In the genomic region with DNA sequence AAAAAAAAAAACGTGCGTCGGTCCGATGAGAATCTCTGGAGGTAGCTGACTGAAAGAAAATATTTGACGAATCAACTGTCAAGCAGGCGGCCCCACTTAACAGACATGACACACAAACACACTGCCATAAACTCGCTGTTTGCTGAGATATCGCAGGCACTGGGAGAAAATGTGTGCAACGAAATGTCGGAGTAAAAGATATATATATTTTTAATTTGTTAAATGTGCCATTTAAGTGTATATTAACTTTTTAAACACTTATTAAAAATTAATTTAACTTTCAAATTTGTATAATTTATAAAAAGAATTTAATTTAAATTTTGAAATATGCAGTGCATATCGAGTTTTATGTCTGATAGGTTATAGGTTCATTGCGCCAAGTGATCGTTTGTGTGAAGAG, we compare ENCODE assay signal across 1 fruit fly cellular context.
A peak's percentile ranks its signal among the peaks of the same experiment; 100 is the strongest.
TF ChIP-seq lines count a peak whose summit lies in the region.

No protein-coding gene starts in this region.

TF ChIP-seq in whole organism, embryonic, 481 proteins besides CTCF, POLR2A, EP300 and RAD21 (continued from another document and continues in another):
- no peak for TF ChIP-seq hkb (optimal IDR thresholded peaks at IDR 0.05; lab: Kevin White, UChicago)
- TF ChIP-seq hkb (GFP tag; IDR thresholded peaks at IDR 0.05; lab: Robert Waterston, UW) = peak; percentile 71
- peak; percentile 67; the same call in 1 of the 2 replicates for TF ChIP-seq GATAe (GFP tag; conservative IDR thresholded peaks at IDR 0.05; lab: Robert Waterston, UW)
- TF ChIP-seq CG11247 (GFP tag; IDR thresholded peaks at IDR 0.05; lab: Robert Waterston, UW) = peak; percentile 60
- no peak for TF ChIP-seq crc (GFP tag; optimal IDR thresholded peaks at IDR 0.05; lab: Kevin White, UChicago)
- peak; percentile 49 for TF ChIP-seq CG6254 (GFP tag; optimal IDR thresholded peaks at IDR 0.05; lab: Kevin White, UChicago)
- peak; percentile 35 for TF ChIP-seq scrt (GFP tag; optimal IDR thresholded peaks at IDR 0.05; lab: Kevin White, UChicago)
- peak; percentile 76 for TF ChIP-seq nmo (GFP tag; optimal IDR thresholded peaks at IDR 0.05; lab: Kevin White, UChicago)
- TF ChIP-seq ems (GFP tag; optimal IDR thresholded peaks at IDR 0.05; lab: Kevin White, UChicago) = no peak
- peak; percentile 79 for TF ChIP-seq CG18599 (GFP tag; optimal IDR thresholded peaks at IDR 0.05; lab: Kevin White, UChicago)
- no peak for TF ChIP-seq p53 (GFP tag; optimal IDR thresholded peaks at IDR 0.05; lab: Kevin White, UChicago)
- no peak for TF ChIP-seq CG12236 (GFP tag; optimal IDR thresholded peaks at IDR 0.05; lab: Kevin White, UChicago)
- TF ChIP-seq Lim3 (GFP tag; IDR thresholded peaks at IDR 0.05; lab: Robert Waterston, UW) = no peak
- TF ChIP-seq gsb-n (tag; optimal IDR thresholded peaks at IDR 0.05; lab: Kevin White, UChicago) = peak; percentile 55
- TF ChIP-seq kay (GFP tag; optimal IDR thresholded peaks at IDR 0.05; lab: Kevin White, UChicago) = peak; percentile 13
- TF ChIP-seq CG10147 (GFP tag; optimal IDR thresholded peaks at IDR 0.05; lab: Kevin White, UChicago) = peak; percentile 33
- peak; percentile 61 for TF ChIP-seq CG13296 (GFP tag; optimal IDR thresholded peaks at IDR 0.05; lab: Kevin White, UChicago)
- TF ChIP-seq dpn (GFP tag; optimal IDR thresholded peaks at IDR 0.05; lab: Kevin White, UChicago) = peak in 1 of 2 experiments; percentile 37
- TF ChIP-seq Ada2b (GFP tag; IDR thresholded peaks at IDR 0.05; lab: Robert Waterston, UW) = peak; percentile 43; the same call in 1 of the 2 replicates
- TF ChIP-seq CG12769 (tag; optimal IDR thresholded peaks at IDR 0.05; lab: Kevin White, UChicago) = no peak
- TF ChIP-seq btn (GFP tag; optimal IDR thresholded peaks at IDR 0.05; lab: Kevin White, UChicago) = no peak
- TF ChIP-seq MBD-R2 (GFP tag; IDR thresholded peaks at IDR 0.05; lab: Robert Waterston, UW) = no peak; the same call in 1 of the 2 replicates
- peak; percentile 54 for TF ChIP-seq Six4 (GFP tag; optimal IDR thresholded peaks at IDR 0.05; lab: Kevin White, UChicago)
- peak; percentile 52; the same call in 1 of the 2 replicates for TF ChIP-seq HLH3B (GFP tag; IDR thresholded peaks at IDR 0.05; lab: Robert Waterston, UW)
- TF ChIP-seq salm (tag; optimal IDR thresholded peaks at IDR 0.05; lab: Kevin White, UChicago) = peak; percentile 27
- TF ChIP-seq CG7839 (tag; optimal IDR thresholded peaks at IDR 0.05; lab: Kevin White, UChicago) = peak; percentile 77
- TF ChIP-seq CG14050 (GFP tag; IDR thresholded peaks at IDR 0.05; lab: Robert Waterston, UW) = peak; percentile 46; the same call in 2 of the 3 replicates
- TF ChIP-seq run (tag; optimal IDR thresholded peaks at IDR 0.05; lab: Kevin White, UChicago) = peak; percentile 14
- peak; percentile 46; the same call in 1 of the 2 replicates for TF ChIP-seq CG4730 (GFP tag; IDR thresholded peaks at IDR 0.05; lab: Robert Waterston, UW)
- TF ChIP-seq lab (GFP tag; optimal IDR thresholded peaks at IDR 0.05; lab: Kevin White, UChicago) = peak; percentile 72
- TF ChIP-seq wek (GFP tag; optimal IDR thresholded peaks at IDR 0.05; lab: Kevin White, UChicago) = peak; percentile 6
- peak; percentile 71 for TF ChIP-seq sob (GFP tag; IDR thresholded peaks at IDR 0.05; lab: Robert Waterston, UW)
- peak; percentile 46 for TF ChIP-seq CG3407 (GFP tag; optimal IDR thresholded peaks at IDR 0.05; lab: Kevin White, UChicago)
- TF ChIP-seq CG8924 (tag; optimal IDR thresholded peaks at IDR 0.05; lab: Kevin White, UChicago) = peak; percentile 68
- peak; percentile 62 for TF ChIP-seq CG6689 (GFP tag; IDR thresholded peaks at IDR 0.05; lab: Robert Waterston, UW)
- no peak for TF ChIP-seq CG13894 (tag; optimal IDR thresholded peaks at IDR 0.05; lab: Kevin White, UChicago)
- no peak for TF ChIP-seq ham (GFP tag; IDR thresholded peaks at IDR 0.05; lab: Robert Waterston, UW)
- TF ChIP-seq pum (GFP tag; optimal IDR thresholded peaks at IDR 0.05; lab: Kevin White, UChicago) = no peak
- peak; percentile 16 for TF ChIP-seq CG12299 (tag; optimal IDR thresholded peaks at IDR 0.05; lab: Kevin White, UChicago)
- peak; percentile 71; the same call in 1 of the 3 replicates for TF ChIP-seq CG34422 (GFP tag; IDR thresholded peaks at IDR 0.05; lab: Robert Waterston, UW)
- TF ChIP-seq CG13123 (GFP tag; optimal IDR thresholded peaks at IDR 0.05; lab: Kevin White, UChicago) = no peak
- TF ChIP-seq CG17802 (tag; optimal IDR thresholded peaks at IDR 0.05; lab: Kevin White, UChicago) = peak; percentile 26
- TF ChIP-seq CG4424 (GFP tag; optimal IDR thresholded peaks at IDR 0.05; lab: Kevin White, UChicago) = peak; percentile 42
- no peak for TF ChIP-seq HLH54F (GFP tag; optimal IDR thresholded peaks at IDR 0.05; lab: Kevin White, UChicago)
- peak; percentile 61 for TF ChIP-seq caup (GFP tag; optimal IDR thresholded peaks at IDR 0.05; lab: Kevin White, UChicago; ENCODE audit: severe bottlenecking)
- no peak for TF ChIP-seq CG10209 (GFP tag; optimal IDR thresholded peaks at IDR 0.05; lab: Kevin White, UChicago)
- no peak for TF ChIP-seq CG4707 (GFP tag; optimal IDR thresholded peaks at IDR 0.05; lab: Kevin White, UChicago)
- no peak for TF ChIP-seq CG1832 (GFP tag; optimal IDR thresholded peaks at IDR 0.05; lab: Kevin White, UChicago)
- peak; percentile 69 for TF ChIP-seq CG14710 (tag; optimal IDR thresholded peaks at IDR 0.05; lab: Kevin White, UChicago)
- peak; percentile 81 for TF ChIP-seq dmrt99B (tag; optimal IDR thresholded peaks at IDR 0.05; lab: Kevin White, UChicago)
- peak; percentile 39 for TF ChIP-seq CG15011 (GFP tag; optimal IDR thresholded peaks at IDR 0.05; lab: Kevin White, UChicago)
- TF ChIP-seq kni (GFP tag; optimal IDR thresholded peaks at IDR 0.05; lab: Kevin White, UChicago) = peak; percentile 33
- TF ChIP-seq Eip74EF (GFP tag; optimal IDR thresholded peaks at IDR 0.05; lab: Kevin White, UChicago) = peak in 1 of 2 experiments; percentile 51
- TF ChIP-seq CG2712 (tag; optimal IDR thresholded peaks at IDR 0.05; lab: Kevin White, UChicago) = peak; percentile 85
- peak; percentile 78; the same call in 2 of the 3 replicates for TF ChIP-seq CG11695 (GFP tag; IDR thresholded peaks at IDR 0.05; lab: Robert Waterston, UW)
- peak; percentile 61; the same call in 2 of the 3 replicates for TF ChIP-seq row (GFP tag; IDR thresholded peaks at IDR 0.05; lab: Robert Waterston, UW)
- no peak for TF ChIP-seq gt (GFP tag; IDR thresholded peaks at IDR 0.05; lab: Robert Waterston, UW)
- peak; percentile 61 for TF ChIP-seq PHDP (tag; optimal IDR thresholded peaks at IDR 0.05; lab: Kevin White, UChicago)
- TF ChIP-seq oc (tag; optimal IDR thresholded peaks at IDR 0.05; lab: Kevin White, UChicago) = no peak
- TF ChIP-seq Ets65A (GFP tag; lab: Kevin White, UChicago) = peak; percentile 55
- TF ChIP-seq amos (GFP tag; IDR thresholded peaks at IDR 0.05; lab: Robert Waterston, UW; ENCODE audit: partially characterized antibody) = no peak
- peak; percentile 47 for TF ChIP-seq CG15601 (tag; optimal IDR thresholded peaks at IDR 0.05; lab: Kevin White, UChicago)
- peak; percentile 48; the same call in 1 of the 2 replicates for TF ChIP-seq CG32772 (GFP tag; IDR thresholded peaks at IDR 0.05; lab: Robert Waterston, UW)
- peak; percentile 22 for TF ChIP-seq Nf-YB (GFP tag; optimal IDR thresholded peaks at IDR 0.05; lab: Kevin White, UChicago)
- peak; percentile 54; the same call in 1 of the 3 replicates for TF ChIP-seq so (GFP tag; IDR thresholded peaks at IDR 0.05; lab: Robert Waterston, UW)
- peak; percentile 61 for TF ChIP-seq CG7556 (GFP tag; optimal IDR thresholded peaks at IDR 0.05; lab: Kevin White, UChicago)
- peak; percentile 8 for TF ChIP-seq CG18476 (GFP tag; optimal IDR thresholded peaks at IDR 0.05; lab: Kevin White, UChicago)
- peak; percentile 16 for TF ChIP-seq CG9797 (GFP tag; optimal IDR thresholded peaks at IDR 0.05; lab: Kevin White, UChicago)
- TF ChIP-seq CG3995 (GFP tag; optimal IDR thresholded peaks at IDR 0.05; lab: Kevin White, UChicago) = no peak
- TF ChIP-seq repo (GFP tag; optimal IDR thresholded peaks at IDR 0.05; lab: Kevin White, UChicago) = no peak
- TF ChIP-seq CG7357 (GFP tag; IDR thresholded peaks at IDR 0.05; lab: Robert Waterston, UW) = peak; percentile 30; the same call in 1 of the 3 replicates
- peak; percentile 28; the same call in 1 of the 4 replicates for TF ChIP-seq Gug (GFP tag; IDR thresholded peaks at IDR 0.05; lab: Robert Waterston, UW)
- TF ChIP-seq pho (GFP tag; optimal IDR thresholded peaks at IDR 0.05; lab: Kevin White, UChicago) = no peak
- no peak for TF ChIP-seq CG14965 (GFP tag; optimal IDR thresholded peaks at IDR 0.05; lab: Kevin White, UChicago; ENCODE audit: borderline replicate concordance)
- TF ChIP-seq Fer3 (tag; optimal IDR thresholded peaks at IDR 0.05; lab: Kevin White, UChicago) = peak; percentile 52
- TF ChIP-seq knrl (GFP tag; IDR thresholded peaks at IDR 0.05; lab: Robert Waterston, UW; ENCODE audit: partially characterized antibody) = no peak
- TF ChIP-seq abd-A (tag; optimal IDR thresholded peaks at IDR 0.05; lab: Kevin White, UChicago) = no peak
- TF ChIP-seq CG17385 (GFP tag; optimal IDR thresholded peaks at IDR 0.05; lab: Kevin White, UChicago) = peak; percentile 51
- TF ChIP-seq CG15514 (GFP tag; optimal IDR thresholded peaks at IDR 0.05; lab: Kevin White, UChicago) = peak; percentile 57
- TF ChIP-seq CG17361 (GFP tag; IDR thresholded peaks at IDR 0.05; lab: Robert Waterston, UW) = peak; percentile 74
- TF ChIP-seq Neu2 (GFP tag; optimal IDR thresholded peaks at IDR 0.05; lab: Kevin White, UChicago; ENCODE audit: borderline replicate concordance) = no peak
- TF ChIP-seq ase (GFP tag; IDR thresholded peaks at IDR 0.05; lab: Robert Waterston, UW) = peak; percentile 54; the same call in 1 of the 3 replicates
- 0 out of 3 replicates have a peak, but pooled peaks have one; percentile 26 for TF ChIP-seq CG2199 (GFP tag; IDR thresholded peaks at IDR 0.05; lab: Robert Waterston, UW)
- peak; percentile 44; the same call in 1 of the 3 replicates for TF ChIP-seq zfh1 (GFP tag; IDR thresholded peaks at IDR 0.05; lab: Robert Waterston, UW)
- TF ChIP-seq Blimp-1 (GFP tag; optimal IDR thresholded peaks at IDR 0.05; lab: Kevin White, UChicago) = peak; percentile 77
- no peak for TF ChIP-seq prd (optimal IDR thresholded peaks at IDR 0.05; lab: Kevin White, UChicago)
- TF ChIP-seq prd (GFP tag; IDR thresholded peaks at IDR 0.05; lab: Robert Waterston, UW) = peak; percentile 74
- peak; percentile 53 for TF ChIP-seq sisA (GFP tag; IDR thresholded peaks at IDR 0.05; lab: Robert Waterston, UW)
- TF ChIP-seq Rfx (GFP tag; IDR thresholded peaks at IDR 0.05; lab: Robert Waterston, UW) = peak; percentile 65; the same call in 1 of the 2 replicates
- peak; percentile 11 for TF ChIP-seq CG12071 (GFP tag; optimal IDR thresholded peaks at IDR 0.05; lab: Kevin White, UChicago)
- TF ChIP-seq E2f1 (GFP tag; IDR thresholded peaks at IDR 0.05; lab: Robert Waterston, UW) = peak; percentile 45; the same call in 1 of the 2 replicates
- peak; percentile 65 for TF ChIP-seq tgo (GFP tag; IDR thresholded peaks at IDR 0.05; lab: Robert Waterston, UW)
- TF ChIP-seq CG30431 (GFP tag; optimal IDR thresholded peaks at IDR 0.05; lab: Kevin White, UChicago) = no peak
- TF ChIP-seq bigmax (GFP tag; optimal IDR thresholded peaks at IDR 0.05; lab: Kevin White, UChicago) = no peak
- TF ChIP-seq CG12219 (GFP tag; optimal IDR thresholded peaks at IDR 0.05; lab: Kevin White, UChicago) = no peak
- 0 out of 2 replicates have a peak, but pooled peaks have one; percentile 7 for TF ChIP-seq CG31224 (GFP tag; IDR thresholded peaks at IDR 0.05; lab: Robert Waterston, UW)
- TF ChIP-seq ranshi (GFP tag; IDR thresholded peaks at IDR 0.05; lab: Robert Waterston, UW) = peak; percentile 63
- peak; percentile 73 for TF ChIP-seq Drgx (GFP tag; IDR thresholded peaks at IDR 0.05; lab: Robert Waterston, UW)
- peak; percentile 67 for TF ChIP-seq ttk (GFP tag; IDR thresholded peaks at IDR 0.05; lab: Robert Waterston, UW)
- peak; percentile 41 for TF ChIP-seq CG8290 (GFP tag; optimal IDR thresholded peaks at IDR 0.05; lab: Kevin White, UChicago)
- no peak for TF ChIP-seq CG8290 (tag; optimal IDR thresholded peaks at IDR 0.05; lab: Kevin White, UChicago)
- TF ChIP-seq CG43689 (GFP tag; IDR thresholded peaks at IDR 0.05; lab: Robert Waterston, UW) = 0 out of 2 replicates have a peak, but pooled peaks have one; percentile 54
- peak; percentile 61 for TF ChIP-seq Ssrp (tag; optimal IDR thresholded peaks at IDR 0.05; lab: Kevin White, UChicago)
- TF ChIP-seq fu2 (GFP tag; optimal IDR thresholded peaks at IDR 0.05; lab: Kevin White, UChicago) = no peak
- TF ChIP-seq CG10959 (GFP tag; IDR thresholded peaks at IDR 0.05; lab: Robert Waterston, UW) = 0 out of 2 replicates have a peak, but pooled peaks have one; percentile 13
- peak; percentile 60 for TF ChIP-seq CG11723 (GFP tag; optimal IDR thresholded peaks at IDR 0.05; lab: Kevin White, UChicago)
- peak; percentile 60 for TF ChIP-seq Fer1 (GFP tag; optimal IDR thresholded peaks at IDR 0.05; lab: Kevin White, UChicago)
- TF ChIP-seq Sox100B (GFP tag; optimal IDR thresholded peaks at IDR 0.05; lab: Kevin White, UChicago) = peak; percentile 79
- no peak for TF ChIP-seq trh (GFP tag; optimal IDR thresholded peaks at IDR 0.05; lab: Kevin White, UChicago)
- peak; percentile 60 for TF ChIP-seq bcd (GFP tag; optimal IDR thresholded peaks at IDR 0.05; lab: Kevin White, UChicago)
- TF ChIP-seq CG18262 (tag; optimal IDR thresholded peaks at IDR 0.05; lab: Kevin White, UChicago) = peak; percentile 78
- TF ChIP-seq CG17829 (tag; optimal IDR thresholded peaks at IDR 0.05; lab: Kevin White, UChicago) = peak; percentile 77
- peak; percentile 24; the same call in 1 of the 2 replicates for TF ChIP-seq slbo (GFP tag; IDR thresholded peaks at IDR 0.05; lab: Robert Waterston, UW)
- no peak for TF ChIP-seq cad (GFP tag; optimal IDR thresholded peaks at IDR 0.05; lab: Kevin White, UChicago)
- TF ChIP-seq nerfin-1 (tag; optimal IDR thresholded peaks at IDR 0.05; lab: Kevin White, UChicago) = peak; percentile 3
- peak; percentile 40; the same call in 1 of the 2 replicates for TF ChIP-seq Awh (GFP tag; IDR thresholded peaks at IDR 0.05; lab: Robert Waterston, UW)
- no peak for TF ChIP-seq usp (GFP tag; optimal IDR thresholded peaks at IDR 0.05; lab: Kevin White, UChicago)
- TF ChIP-seq CG9876 (GFP tag; optimal IDR thresholded peaks at IDR 0.05; lab: Kevin White, UChicago) = no peak
- TF ChIP-seq cwo (GFP tag; optimal IDR thresholded peaks at IDR 0.05; lab: Kevin White, UChicago) = peak; percentile 42
- TF ChIP-seq eve (GFP tag; optimal IDR thresholded peaks at IDR 0.05; lab: Kevin White, UChicago) = no peak
- peak; percentile 48 for TF ChIP-seq MTF-1 (GFP tag; optimal IDR thresholded peaks at IDR 0.05; lab: Kevin White, UChicago; ENCODE audit: borderline replicate concordance)
- TF ChIP-seq esg (GFP tag; conservative IDR thresholded peaks at IDR 0.05; lab: Robert Waterston, UW) = no peak
- TF ChIP-seq stwl (tag; optimal IDR thresholded peaks at IDR 0.05; lab: Kevin White, UChicago) = peak; percentile 0
